Worm (Caenorhabditis elegans): ENCODE results near the gene Y45G5AM.9.

Y45G5AM.9 gene

DNA sequence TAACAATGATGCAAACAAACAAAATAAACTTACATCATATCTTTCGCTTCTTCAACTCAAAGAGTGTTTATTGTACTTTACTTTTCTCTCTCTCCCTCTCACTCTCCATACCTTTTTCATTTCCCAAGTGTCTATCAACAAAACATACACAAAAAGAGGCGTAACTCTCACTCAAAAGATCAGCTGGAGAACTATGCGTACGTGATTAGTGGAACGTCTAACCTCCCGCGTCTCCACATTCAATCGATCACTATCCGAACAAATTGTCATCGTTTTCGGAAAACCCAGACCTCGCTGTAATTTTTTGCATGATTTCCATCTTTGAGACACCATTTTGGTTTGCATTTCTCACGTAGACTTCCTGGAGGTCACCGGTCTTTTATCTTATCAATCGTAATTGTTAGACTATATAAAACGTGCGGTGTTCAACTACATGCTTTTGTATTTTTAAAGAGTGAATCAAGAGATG is 62.9 kb downstream of the Y45G5AM.9 start, which contains the start of gene nhr-57 (continued):
- TF ChIP-seq mdl-1 (tag; optimal IDR thresholded peaks at IDR 0.05) (peak in 1 of 2 experiments; percentile 40), skn-1 (tag; optimal IDR thresholded peaks at IDR 0.05) (peak; percentile 72), unc-55 (GFP tag; optimal IDR thresholded peaks at IDR 0.05) (peak; percentile 19), C34F6.9 (tag; optimal IDR thresholded peaks at IDR 0.05) (peak; percentile 51), sma-9 (GFP tag; optimal IDR thresholded peaks at IDR 0.05) (peak; percentile 93), sma-9 (tag; optimal IDR thresholded peaks at IDR 0.05) (no peak), unc-39 (tag; optimal IDR thresholded peaks at IDR 0.05) (no peak), sem-4 (tag; optimal IDR thresholded peaks at IDR 0.05) (peak; percentile 61), nhr-11 (tag; optimal IDR thresholded peaks at IDR 0.05) (no peak)

Measured in whole organism, L2 larva.